Worm (Caenorhabditis elegans) whole organism, mixed stage, embryonic: ENCODE results near the gene msp-10.

ENCODE experiments used
- M03D4.4 ChIP-seq: sonication (generic microtip); optimal IDR thresholded peaks from 2 replicates; lab custom pipeline; 2017; ENCODE audit warnings: mild to moderate bottlenecking, missing genetic modification characterization, missing compliant biosample characterization
- bed-3 ChIP-seq: fragments of 200-800 bp; sonication (Bioruptor generic); optimal IDR thresholded peaks from 3 replicates; lab custom pipeline; 2018; ENCODE audit warnings: mild to moderate bottlenecking, missing genetic modification characterization, moderate library complexity, missing compliant biosample characterization
- blmp-1 ChIP-seq: fragments of 150-350 bp; optimal IDR thresholded peaks from 2 replicates; lab custom pipeline; 2014; ENCODE audit warnings: missing biosample characterization, missing genetic modification characterization
- ceh-43 ChIP-seq: fragments of 200-800 bp; sonication (Bioruptor generic); optimal IDR thresholded peaks from 2 replicates; lab custom pipeline; 2018; ENCODE audit warnings: mild to moderate bottlenecking, missing genetic modification characterization, moderate library complexity, missing compliant biosample characterization
- ceh-83 ChIP-seq: fragments of 200-800 bp; sonication (Bioruptor generic); optimal IDR thresholded peaks from 2 replicates; lab custom pipeline; 2018; ENCODE audit warnings: mild to moderate bottlenecking, missing genetic modification characterization, missing compliant biosample characterization
- ces-1 ChIP-seq: fragments of 150-350 bp; optimal IDR thresholded peaks from 2 replicates; lab custom pipeline; 2014; ENCODE audit warnings: missing biosample characterization, missing genetic modification reagents, missing genetic modification characterization
- cnd-1 ChIP-seq: fragments of 200-800 bp; sonication (Bioruptor generic); optimal IDR thresholded peaks from 2 replicates; lab custom pipeline; 2018; ENCODE audit warnings: mild to moderate bottlenecking, missing genetic modification characterization, missing compliant biosample characterization
- drap-1 ChIP-seq: fragments of 200-800 bp; sonication (Bioruptor generic); optimal IDR thresholded peaks from 3 replicates; lab custom pipeline; 2018; ENCODE audit warnings: mild to moderate bottlenecking, missing genetic modification characterization, missing compliant biosample characterization
- elt-1 ChIP-seq: sonication (generic microtip); optimal IDR thresholded peaks from 2 replicates; lab custom pipeline; 2017; ENCODE audit warnings: missing genetic modification characterization, mild to moderate bottlenecking, missing compliant biosample characterization, antibody characterized with exemption, moderate library complexity, borderline replicate concordance; ENCODE audit not compliant: insufficient read depth
- elt-3 ChIP-seq: fragments of 150-350 bp; optimal IDR thresholded peaks from 2 replicates; lab custom pipeline; 2014; ENCODE audit warnings: missing biosample characterization, missing genetic modification characterization
- flh-1 ChIP-seq: fragments of 200-800 bp; sonication (Bioruptor generic); optimal IDR thresholded peaks from 2 replicates; lab custom pipeline; 2018; ENCODE audit warnings: mild to moderate bottlenecking, missing genetic modification characterization, moderate library complexity, missing compliant biosample characterization
- ham-2 ChIP-seq: fragments of 200-800 bp; sonication (Bioruptor generic); optimal IDR thresholded peaks from 2 replicates; lab custom pipeline; 2018; ENCODE audit warnings: mild to moderate bottlenecking, missing genetic modification characterization, missing compliant biosample characterization
- hlh-1 ChIP-seq: fragments of 150-350 bp; optimal IDR thresholded peaks from 2 replicates; lab custom pipeline; 2014; ENCODE audit warnings: missing biosample characterization, missing genetic modification reagents, missing genetic modification characterization
- lin-13 ChIP-seq: fragments of 150-350 bp; optimal IDR thresholded peaks from 2 replicates; lab custom pipeline; 2014; ENCODE audit warnings: missing biosample characterization, missing genetic modification characterization
- lin-32 ChIP-seq: fragments of 200-800 bp; sonication (Bioruptor generic); optimal IDR thresholded peaks from 2 replicates; lab custom pipeline; 2018; ENCODE audit warnings: mild to moderate bottlenecking, missing genetic modification characterization, missing compliant biosample characterization
- lsy-2 ChIP-seq: fragments of 150-350 bp; optimal IDR thresholded peaks from 2 replicates; lab custom pipeline; 2014; ENCODE audit warnings: missing biosample characterization, missing genetic modification characterization
- mab-5 ChIP-seq: fragments of 150-350 bp; optimal IDR thresholded peaks from 2 replicates; lab custom pipeline; 2014; ENCODE audit warnings: missing biosample characterization, missing genetic modification characterization
- mep-1 ChIP-seq: fragments of 150-350 bp; optimal IDR thresholded peaks from 2 replicates; lab custom pipeline; 2017; ENCODE audit warnings: missing biosample characterization, missing genetic modification reagents, missing genetic modification characterization, inconsistent platforms
- mls-2 ChIP-seq: sonication (generic microtip); optimal IDR thresholded peaks from 2 replicates; lab custom pipeline; 2016; ENCODE audit warnings: mild to moderate bottlenecking, missing genetic modification characterization, moderate library complexity, missing compliant biosample characterization
- nhr-2 ChIP-seq: fragments of 150-350 bp; optimal IDR thresholded peaks from 2 replicates; lab custom pipeline; 2014; ENCODE audit warnings: missing biosample characterization, missing genetic modification characterization
- nhr-237 ChIP-seq: fragments of 150-350 bp; optimal IDR thresholded peaks from 2 replicates; lab custom pipeline; 2014; ENCODE audit warnings: missing biosample characterization, missing genetic modification characterization
- nhr-76 ChIP-seq: sonication (generic microtip); optimal IDR thresholded peaks from 2 replicates; lab custom pipeline; 2017; ENCODE audit warnings: missing biosample characterization, missing genetic modification characterization
- sem-2 ChIP-seq: fragments of 200-800 bp; sonication (Bioruptor generic); optimal IDR thresholded peaks from 2 replicates; lab custom pipeline; 2018; ENCODE audit warnings: mild to moderate bottlenecking, missing genetic modification characterization, missing compliant biosample characterization
- snpc-4 ChIP-seq: fragments of 150-350 bp; optimal IDR thresholded peaks from 2 replicates; lab custom pipeline; 2014; ENCODE audit warnings: missing biosample characterization, missing genetic modification characterization
- sptf-1 ChIP-seq: sonication (generic microtip); optimal IDR thresholded peaks from 2 replicates; lab custom pipeline; 2017; ENCODE audit warnings: mild to moderate bottlenecking, missing genetic modification characterization, moderate library complexity, missing compliant biosample characterization
- tbx-8 ChIP-seq: fragments of 200-800 bp; sonication (Bioruptor generic); optimal IDR thresholded peaks from 2 replicates; lab custom pipeline; 2018; ENCODE audit warnings: mild to moderate bottlenecking, missing genetic modification characterization, moderate library complexity, missing compliant biosample characterization
- unc-120 ChIP-seq: sonication (generic microtip); optimal IDR thresholded peaks from 2 replicates; lab custom pipeline; 2017; ENCODE audit warnings: missing genetic modification characterization, missing compliant biosample characterization; ENCODE audit not compliant: poor library complexity, severe bottlenecking
- unc-39 ChIP-seq: fragments of 150-350 bp; optimal IDR thresholded peaks from 2 replicates; lab custom pipeline; 2014; ENCODE audit warnings: missing biosample characterization, missing genetic modification characterization
- unc-62 ChIP-seq: fragments of 150-350 bp; optimal IDR thresholded peaks from 2 replicates; lab custom pipeline; 2014; ENCODE audit warnings: missing biosample characterization, missing genetic modification reagents, missing genetic modification characterization
- zip-8 ChIP-seq: fragments of 150-350 bp; optimal IDR thresholded peaks from 2 replicates; lab custom pipeline; 2014; ENCODE audit warnings: missing biosample characterization, missing genetic modification characterization
- ztf-11 ChIP-seq: fragments of 150-350 bp; optimal IDR thresholded peaks from 2 replicates; lab custom pipeline; 2014; ENCODE audit warnings: missing biosample characterization, missing genetic modification characterization

Gene msp-10

DNA sequence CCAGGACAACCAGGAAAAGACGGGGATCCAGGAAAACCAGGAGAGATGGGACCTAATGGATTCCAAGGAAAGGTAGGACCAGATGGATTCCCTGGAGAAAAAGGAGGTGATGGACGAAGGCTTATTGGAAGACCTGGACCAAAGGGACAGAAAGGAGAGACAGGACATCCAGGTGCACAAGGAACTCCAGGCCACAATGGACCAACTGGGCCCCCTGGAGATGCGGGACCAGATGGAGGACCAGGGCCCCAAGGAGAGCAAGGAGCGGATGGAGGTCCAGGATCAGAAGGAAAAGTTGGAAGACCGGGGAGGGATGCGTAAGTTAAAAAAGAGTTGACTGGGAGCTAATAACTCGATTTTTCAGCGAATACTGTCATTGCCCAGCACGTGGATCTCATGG is 14.9 kb upstream of the msp-10 start:
- TF ChIP-seq lin-13 (tag; lab: Kevin White, UChicago), result no peak
- TF ChIP-seq flh-1 (GFP tag; lab: Kevin White, UChicago), result no peak
- no peak for TF ChIP-seq hlh-1 (tag; lab: Kevin White, UChicago)
- no peak for TF ChIP-seq sptf-1 (tag; lab: Kevin White, UChicago)
- TF ChIP-seq tbx-8 (GFP tag; lab: Kevin White, UChicago), result no peak
- no peak for TF ChIP-seq ceh-83 (GFP tag; lab: Kevin White, UChicago)
- TF ChIP-seq lsy-2 (tag; lab: Kevin White, UChicago), result no peak
- TF ChIP-seq, all 35 proteins: peak for 0

DNA sequence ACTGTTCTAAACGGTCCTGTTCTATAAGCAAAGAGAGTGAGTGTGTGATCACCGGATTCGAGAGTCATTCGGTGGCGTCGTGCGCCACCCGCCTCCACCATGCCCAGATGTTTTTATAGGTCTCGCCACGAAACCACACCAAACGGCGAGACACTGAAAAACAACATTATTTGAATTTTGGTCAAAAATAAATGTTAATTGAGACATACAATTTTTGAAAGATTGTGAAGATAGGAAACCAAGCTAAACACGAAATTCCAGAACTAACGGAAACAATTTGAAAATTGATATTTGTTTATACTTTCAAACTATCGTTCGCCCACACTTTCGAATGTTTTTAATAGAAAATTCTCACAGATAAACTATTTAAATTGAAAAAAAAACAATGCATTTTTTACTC is 13.0 kb upstream of the msp-10 start, which contains the start of gene catp-6:
Gene catp-6, minus strand, starts transcription at position 101 of the 400 bp plus-strand sequence.
- TF ChIP-seq nhr-76 (tag; lab: Kevin White, UChicago) (no peak), elt-3 (tag; lab: Kevin White, UChicago) (no peak), sem-2 (no peak), sptf-1 (tag; lab: Kevin White, UChicago) (no peak), unc-120 (tag; lab: Kevin White, UChicago) (no peak), tbx-8 (GFP tag; lab: Kevin White, UChicago) (no peak), unc-62 (GFP tag; lab: Kevin White, UChicago) (no peak), ceh-83 (GFP tag; lab: Kevin White, UChicago) (no peak), lin-32 (GFP tag; lab: Kevin White, UChicago) (no peak), cnd-1 (tag; lab: Kevin White, UChicago) (no peak), flh-1 (GFP tag; lab: Kevin White, UChicago) (no peak), M03D4.4 (tag; lab: Kevin White, UChicago) (no peak), ces-1 (no peak), ztf-11 (no peak), elt-1 (tag; lab: Kevin White, UChicago) (no peak), mab-5 (tag; lab: Kevin White, UChicago) (no peak), unc-39 (tag; lab: Kevin White, UChicago) (no peak), lsy-2 (tag; lab: Kevin White, UChicago) (no peak)

DNA sequence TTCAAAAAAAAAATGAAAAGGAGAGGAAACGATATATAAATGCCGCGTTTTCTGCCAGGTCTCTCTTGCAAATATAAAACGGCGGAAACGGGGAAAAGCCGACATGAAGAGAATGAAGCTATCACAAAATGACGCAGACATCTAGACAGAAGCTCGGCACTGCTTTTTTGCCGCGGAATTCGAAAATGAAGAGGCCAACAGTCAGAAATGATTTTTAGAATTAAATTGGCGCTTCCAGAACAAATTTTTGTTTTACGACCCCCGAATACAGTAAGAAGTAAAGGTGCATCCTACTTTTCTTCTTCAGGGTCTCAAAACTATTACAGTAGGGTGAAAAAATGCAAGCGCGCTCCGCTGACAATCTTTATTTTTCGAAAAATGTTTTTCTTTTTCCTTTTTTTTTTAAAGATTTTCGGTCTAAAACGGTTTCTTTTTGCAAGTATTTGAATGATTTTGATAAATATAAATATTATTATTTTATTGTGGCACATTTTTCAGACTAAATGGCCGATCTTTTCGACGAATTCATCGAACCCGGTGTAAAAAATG is 12.2 kb upstream of the msp-10 start, which contains the start of gene mtr-4:
Gene mtr-4, plus strand, starts transcription at position 499 of the 549 bp plus-strand sequence.
- TF ChIP-seq mab-5 (tag; lab: Kevin White, UChicago), result no peak
- TF ChIP-seq nhr-237 (tag; lab: Kevin White, UChicago), result no peak
- TF ChIP-seq nhr-2 (tag; lab: Kevin White, UChicago), result no peak
- no peak for TF ChIP-seq sptf-1 (tag; lab: Kevin White, UChicago)
- no peak for TF ChIP-seq ham-2 (GFP tag; lab: Kevin White, UChicago)
- TF ChIP-seq cnd-1 (tag; lab: Kevin White, UChicago), result no peak
- TF ChIP-seq ces-1, result no peak
- no peak for TF ChIP-seq mep-1 (tag; lab: Kevin White, UChicago)
- no peak for TF ChIP-seq blmp-1 (tag; lab: Kevin White, UChicago)
- TF ChIP-seq snpc-4, result no peak
- no peak for TF ChIP-seq unc-62 (GFP tag; lab: Kevin White, UChicago)
- no peak for TF ChIP-seq unc-120 (tag; lab: Kevin White, UChicago)
- no peak for TF ChIP-seq ceh-83 (GFP tag; lab: Kevin White, UChicago)

DNA sequence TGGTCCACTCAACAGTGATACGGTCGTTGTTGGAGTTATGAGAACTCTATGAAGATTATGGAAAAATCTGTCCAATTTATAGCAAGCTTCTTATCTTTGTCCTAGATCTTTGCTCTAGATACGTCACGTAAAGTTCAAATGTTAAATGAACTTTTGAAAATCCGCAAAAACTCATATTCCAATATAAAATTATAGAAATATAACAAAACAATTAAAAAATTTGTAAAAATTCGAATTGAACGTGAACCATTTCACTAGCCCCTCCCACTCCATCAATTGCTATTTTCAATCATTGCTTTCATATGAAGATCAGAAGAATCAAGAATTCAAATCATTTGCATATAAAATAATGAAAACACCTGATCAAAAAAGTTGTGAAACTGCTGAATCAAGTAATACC is 4.9 kb upstream of the msp-10 start, which contains the start of gene kin-21:
Gene kin-21, plus strand, starts transcription at position 301 of the 400 bp plus-strand sequence.
- TF ChIP-seq ham-2 (GFP tag; lab: Kevin White, UChicago) (no peak), zip-8 (tag; lab: Kevin White, UChicago) (no peak), M03D4.4 (tag; lab: Kevin White, UChicago) (no peak), drap-1 (no peak), ces-1 (no peak), mls-2 (tag; lab: Kevin White, UChicago) (no peak), bed-3 (no peak), ceh-83 (GFP tag; lab: Kevin White, UChicago) (no peak), ceh-43 (GFP tag; lab: Kevin White, UChicago) (no peak), nhr-76 (tag; lab: Kevin White, UChicago) (no peak), unc-39 (tag; lab: Kevin White, UChicago) (no peak), flh-1 (GFP tag; lab: Kevin White, UChicago) (no peak)
